Fruit fly (Drosophila melanogaster): Measurements from ENCODE around the gene Mkp.

The Mkp gene

DNA sequence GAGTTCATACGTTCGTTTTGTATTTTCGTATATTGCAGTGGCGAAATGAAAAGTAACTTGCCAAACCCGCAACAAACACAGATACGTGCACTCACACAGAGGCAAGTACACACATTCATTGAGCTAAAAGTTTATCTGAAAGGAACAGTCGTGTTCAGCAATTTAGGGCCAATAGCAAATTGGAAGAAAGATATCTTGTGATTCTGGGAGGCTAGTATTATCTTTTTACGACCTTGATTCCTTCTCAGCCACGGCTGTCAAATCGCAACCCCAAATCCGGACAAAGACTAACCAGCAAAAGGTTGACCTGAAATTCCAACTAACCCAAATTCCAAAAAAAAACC, 17.6 kb downstream of the Mkp start:
- TF ChIP-seq pad (GFP tag; optimal IDR thresholded peaks at IDR 0.05) = no peak
- no peak for TF ChIP-seq cic (GFP tag; optimal IDR thresholded peaks at IDR 0.05)
- TF ChIP-seq Hr96 (GFP tag; optimal IDR thresholded peaks at IDR 0.05) = no peak
- TF ChIP-seq CG12768 (GFP tag; optimal IDR thresholded peaks at IDR 0.05) = no peak
- no peak for TF ChIP-seq CG33017 (tag; optimal IDR thresholded peaks at IDR 0.05)
- no peak for TF ChIP-seq cnc (optimal IDR thresholded peaks at IDR 0.05)
- no peak for TF ChIP-seq Mnt (GFP tag; optimal IDR thresholded peaks at IDR 0.05)
- TF ChIP-seq CG14711 (tag; optimal IDR thresholded peaks at IDR 0.05) = no peak
- no peak for TF ChIP-seq Crg-1 (GFP tag; optimal IDR thresholded peaks at IDR 0.05)
- TF ChIP-seq ovo (GFP tag; optimal IDR thresholded peaks at IDR 0.05) = no peak
- TF ChIP-seq bab1 (GFP tag; optimal IDR thresholded peaks at IDR 0.05) = no peak
- no peak for TF ChIP-seq CG5204 (GFP tag; optimal IDR thresholded peaks at IDR 0.05)
- no peak for TF ChIP-seq CG7045 (GFP tag; optimal IDR thresholded peaks at IDR 0.05)
- TF ChIP-seq tj (GFP tag; optimal IDR thresholded peaks at IDR 0.05) = no peak
- TF ChIP-seq CG1620 (GFP tag; optimal IDR thresholded peaks at IDR 0.05) = no peak
- TF ChIP-seq CG7101 (tag; optimal IDR thresholded peaks at IDR 0.05) = no peak
- TF ChIP-seq Clk (GFP tag; optimal IDR thresholded peaks at IDR 0.05) = no peak
- no peak for TF ChIP-seq kay (GFP tag; ENCODE audit: borderline replicate concordance)
- no peak for TF ChIP-seq CG11617 (GFP tag; optimal IDR thresholded peaks at IDR 0.05)

DNA sequence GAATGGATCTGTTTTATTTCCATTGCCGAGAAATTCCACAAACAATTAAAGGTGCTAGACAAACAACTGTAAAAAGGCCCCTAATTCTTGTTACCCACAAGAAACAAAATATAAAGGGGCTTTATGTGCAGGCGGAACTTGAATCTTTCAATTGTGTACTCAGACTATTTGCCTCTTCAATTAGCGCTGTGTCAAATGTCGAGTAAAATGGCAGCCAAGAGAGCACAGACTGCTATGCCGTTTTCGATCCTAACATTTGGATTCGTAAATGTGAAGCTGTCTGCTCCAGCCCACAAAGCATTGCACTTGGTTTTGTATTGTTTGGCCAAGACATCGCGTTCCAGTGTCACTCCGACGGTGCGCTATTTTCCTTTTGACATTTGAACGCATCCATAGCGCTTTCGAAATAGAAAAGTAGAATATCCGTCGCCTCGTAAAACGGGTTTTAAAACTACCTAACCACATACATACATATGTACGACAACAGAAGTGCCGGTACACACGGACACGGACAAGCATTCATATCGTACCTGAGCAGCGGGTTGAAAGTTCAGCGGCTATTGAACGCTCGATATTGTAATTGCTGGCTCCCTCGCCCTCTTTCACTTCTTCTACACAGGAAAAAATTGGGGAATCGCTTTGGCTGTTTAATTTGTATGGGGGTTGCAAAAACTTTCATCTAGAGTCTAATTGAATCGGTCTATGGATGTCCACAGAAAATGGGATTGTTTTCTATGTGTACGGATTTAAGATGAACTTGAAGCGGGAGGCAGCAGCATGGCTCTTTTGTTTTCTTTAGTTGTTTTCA, 18.2 kb downstream of the Mkp start:
- TF ChIP-seq CG5204 (GFP tag; optimal IDR thresholded peaks at IDR 0.05) (no peak), CG11617 (GFP tag; optimal IDR thresholded peaks at IDR 0.05) (no peak), Crg-1 (GFP tag; optimal IDR thresholded peaks at IDR 0.05) (no peak), pad (GFP tag; optimal IDR thresholded peaks at IDR 0.05) (no peak), tj (GFP tag; optimal IDR thresholded peaks at IDR 0.05) (no peak), CG1620 (GFP tag; optimal IDR thresholded peaks at IDR 0.05) (no peak), bab1 (GFP tag; optimal IDR thresholded peaks at IDR 0.05) (no peak), cic (GFP tag; optimal IDR thresholded peaks at IDR 0.05) (no peak), Mnt (GFP tag; optimal IDR thresholded peaks at IDR 0.05) (no peak), CG33017 (tag; optimal IDR thresholded peaks at IDR 0.05) (peak; percentile 6), Clk (GFP tag; optimal IDR thresholded peaks at IDR 0.05) (no peak), CG12768 (GFP tag; optimal IDR thresholded peaks at IDR 0.05) (peak; percentile 17), CG7045 (GFP tag; optimal IDR thresholded peaks at IDR 0.05) (no peak), CG14711 (tag; optimal IDR thresholded peaks at IDR 0.05) (no peak), CG7101 (tag; optimal IDR thresholded peaks at IDR 0.05) (peak; percentile 11), Hr96 (GFP tag; optimal IDR thresholded peaks at IDR 0.05) (no peak), ovo (GFP tag; optimal IDR thresholded peaks at IDR 0.05) (no peak), toe (GFP tag; optimal IDR thresholded peaks at IDR 0.05) (no peak), kay (GFP tag; ENCODE audit: borderline replicate concordance) (no peak), cnc (optimal IDR thresholded peaks at IDR 0.05) (no peak)

DNA sequence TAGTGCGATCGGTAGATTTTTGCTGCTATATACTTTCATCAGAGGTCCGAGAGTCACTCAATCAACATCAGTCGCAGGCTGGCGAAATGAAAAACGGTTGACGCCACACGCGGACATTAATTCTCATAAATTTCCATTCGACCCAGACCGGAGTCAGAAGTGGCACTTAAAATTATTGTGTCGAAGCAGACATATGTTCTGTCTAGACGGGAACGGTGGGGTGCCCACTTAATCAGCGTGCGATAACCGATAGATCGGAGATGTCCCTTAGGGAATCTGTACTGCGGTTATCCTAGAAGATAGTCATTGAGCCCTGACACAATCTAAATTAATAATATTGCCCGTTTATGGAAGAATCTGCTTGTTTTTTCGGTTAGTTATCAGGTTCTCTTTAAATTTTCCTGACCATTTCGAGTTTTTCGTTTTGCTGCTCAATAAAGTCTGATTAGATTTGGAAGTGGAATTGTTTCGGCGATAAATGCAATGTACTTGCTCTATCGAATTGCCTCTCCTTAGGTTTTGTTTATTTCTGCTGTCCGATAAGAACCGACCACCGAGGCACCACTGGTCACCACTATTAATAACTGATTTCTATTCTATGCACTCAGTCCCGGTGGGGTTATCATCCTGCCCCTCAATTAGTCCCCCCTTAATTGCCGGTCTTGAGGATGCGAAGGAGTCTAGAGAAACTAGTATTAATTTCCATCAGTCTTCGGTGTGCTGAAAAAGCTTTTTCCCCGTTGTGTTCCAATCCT, 22.3 kb downstream of the Mkp start:
- TF ChIP-seq CG11617 (GFP tag; optimal IDR thresholded peaks at IDR 0.05) = no peak
- TF ChIP-seq bab1 (GFP tag; optimal IDR thresholded peaks at IDR 0.05) = no peak
- no peak for TF ChIP-seq Clk (GFP tag; optimal IDR thresholded peaks at IDR 0.05)
- TF ChIP-seq CG7101 (tag; optimal IDR thresholded peaks at IDR 0.05) = no peak
- TF ChIP-seq kay (GFP tag; ENCODE audit: borderline replicate concordance) = no peak
- TF ChIP-seq Mnt (GFP tag; optimal IDR thresholded peaks at IDR 0.05) = no peak
- TF ChIP-seq cic (GFP tag; optimal IDR thresholded peaks at IDR 0.05) = no peak
- TF ChIP-seq ovo (GFP tag; optimal IDR thresholded peaks at IDR 0.05) = no peak
- no peak for TF ChIP-seq CG7045 (GFP tag; optimal IDR thresholded peaks at IDR 0.05)
- TF ChIP-seq CG1620 (GFP tag; optimal IDR thresholded peaks at IDR 0.05) = no peak
- TF ChIP-seq CG5204 (GFP tag; optimal IDR thresholded peaks at IDR 0.05) = no peak
- TF ChIP-seq toe (GFP tag; optimal IDR thresholded peaks at IDR 0.05) = no peak
- no peak for TF ChIP-seq Crg-1 (GFP tag; optimal IDR thresholded peaks at IDR 0.05)
- TF ChIP-seq CG12768 (GFP tag; optimal IDR thresholded peaks at IDR 0.05) = no peak
- no peak for TF ChIP-seq pad (GFP tag; optimal IDR thresholded peaks at IDR 0.05)
- TF ChIP-seq Hr96 (GFP tag; optimal IDR thresholded peaks at IDR 0.05) = no peak
- no peak for TF ChIP-seq tj (GFP tag; optimal IDR thresholded peaks at IDR 0.05)
- TF ChIP-seq cnc (optimal IDR thresholded peaks at IDR 0.05) = no peak

DNA sequence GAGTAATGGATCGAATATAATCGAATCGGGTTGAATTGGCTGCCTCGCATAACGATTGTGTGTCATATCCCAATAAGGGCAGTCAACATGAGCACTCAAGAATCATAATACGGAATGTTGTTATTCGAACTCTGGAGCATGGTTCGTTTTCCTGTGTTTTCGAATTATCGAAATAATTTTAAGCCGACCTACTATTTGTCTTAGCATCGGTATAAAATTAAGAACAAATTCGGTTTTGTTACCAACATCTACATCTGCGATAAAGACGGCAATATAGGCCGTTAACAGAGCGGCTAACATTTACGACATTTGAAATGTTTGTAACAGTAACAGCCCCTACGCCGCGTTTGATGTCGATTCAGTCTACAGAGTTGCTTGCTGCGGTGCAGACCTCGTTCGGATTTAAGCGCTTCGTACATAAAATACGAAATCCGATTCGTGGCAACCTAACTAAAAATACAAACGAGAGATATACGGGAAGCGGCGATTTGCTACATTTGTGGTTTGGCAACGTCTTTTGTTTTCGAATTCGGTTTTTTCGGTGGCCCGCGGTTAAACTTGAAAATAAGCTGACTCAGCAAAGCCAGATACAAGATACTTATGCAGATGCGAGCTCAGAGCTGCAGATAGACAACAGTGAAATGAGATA, 23.8 kb downstream of the Mkp start:
- TF ChIP-seq cic (GFP tag; optimal IDR thresholded peaks at IDR 0.05) = peak; percentile 29
- peak; percentile 31 for TF ChIP-seq Mnt (GFP tag; optimal IDR thresholded peaks at IDR 0.05)
- TF ChIP-seq kay (GFP tag; ENCODE audit: borderline replicate concordance) = no peak
- no peak for TF ChIP-seq CG11617 (GFP tag; optimal IDR thresholded peaks at IDR 0.05)
- TF ChIP-seq CG5204 (GFP tag; optimal IDR thresholded peaks at IDR 0.05) = no peak
- TF ChIP-seq CG1620 (GFP tag; optimal IDR thresholded peaks at IDR 0.05) = no peak
- no peak for TF ChIP-seq Hr96 (GFP tag; optimal IDR thresholded peaks at IDR 0.05)
- TF ChIP-seq toe (GFP tag; optimal IDR thresholded peaks at IDR 0.05) = no peak
- no peak for TF ChIP-seq Crg-1 (GFP tag; optimal IDR thresholded peaks at IDR 0.05)
- TF ChIP-seq CG7101 (tag; optimal IDR thresholded peaks at IDR 0.05) = peak; percentile 15
- TF ChIP-seq CG33017 (tag; optimal IDR thresholded peaks at IDR 0.05) = peak; percentile 16
- TF ChIP-seq bab1 (GFP tag; optimal IDR thresholded peaks at IDR 0.05) = peak; percentile 51
- peak; percentile 15 for TF ChIP-seq CG12768 (GFP tag; optimal IDR thresholded peaks at IDR 0.05)
- peak; percentile 4 for TF ChIP-seq CG7045 (GFP tag; optimal IDR thresholded peaks at IDR 0.05)
- TF ChIP-seq cnc (optimal IDR thresholded peaks at IDR 0.05) = no peak
- peak; percentile 82 for TF ChIP-seq tj (GFP tag; optimal IDR thresholded peaks at IDR 0.05)
- no peak for TF ChIP-seq ovo (GFP tag; optimal IDR thresholded peaks at IDR 0.05)
- peak; percentile 30 for TF ChIP-seq CG14711 (tag; optimal IDR thresholded peaks at IDR 0.05)
- TF ChIP-seq pad (GFP tag; optimal IDR thresholded peaks at IDR 0.05) = peak; percentile 1
- no peak for TF ChIP-seq Clk (GFP tag; optimal IDR thresholded peaks at IDR 0.05)

Data from whole organism, adult.